Worm (Caenorhabditis elegans): ENCODE results near the gene spig-3.
"Not testable (repeated sequence)": the region's sequence is repeated elsewhere in the genome, so short reads cannot be mapped to it uniquely, and the experiment has no call there.

spig-3 gene

DNA sequence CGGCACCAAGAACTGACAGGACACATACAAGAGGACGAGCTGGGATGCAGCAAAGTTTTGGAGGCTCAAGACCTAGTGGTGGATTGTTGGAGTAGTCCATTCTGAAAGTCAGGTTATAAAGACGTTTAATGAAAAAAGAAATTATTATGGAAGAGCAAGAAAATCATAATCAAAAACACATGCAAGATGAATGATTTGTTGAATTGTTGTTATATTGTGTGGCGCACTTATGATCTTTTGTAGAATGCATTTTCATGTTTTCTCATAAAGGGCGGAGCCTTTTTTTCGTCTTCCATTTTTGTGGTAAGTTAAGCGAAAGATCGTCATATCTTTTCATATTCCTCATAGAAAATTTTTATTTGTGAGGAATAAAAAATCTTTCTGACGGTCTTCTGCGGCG lies 17.1 kb upstream of the spig-3 start, which contains the start of gene F47B8.2:
TSS of gene F47B8.2 (minus strand) at position 101 of the 400 bp plus-strand sequence.
- TF ChIP-seq gmeb-2 (tag; optimal IDR thresholded peaks at IDR 0.05) (no peak), zip-5 (tag; optimal IDR thresholded peaks at IDR 0.05) (no peak), Y22D7AL.16 (tag; optimal IDR thresholded peaks at IDR 0.05) (no peak), fax-1 (tag; optimal IDR thresholded peaks at IDR 0.05) (no peak)

DNA sequence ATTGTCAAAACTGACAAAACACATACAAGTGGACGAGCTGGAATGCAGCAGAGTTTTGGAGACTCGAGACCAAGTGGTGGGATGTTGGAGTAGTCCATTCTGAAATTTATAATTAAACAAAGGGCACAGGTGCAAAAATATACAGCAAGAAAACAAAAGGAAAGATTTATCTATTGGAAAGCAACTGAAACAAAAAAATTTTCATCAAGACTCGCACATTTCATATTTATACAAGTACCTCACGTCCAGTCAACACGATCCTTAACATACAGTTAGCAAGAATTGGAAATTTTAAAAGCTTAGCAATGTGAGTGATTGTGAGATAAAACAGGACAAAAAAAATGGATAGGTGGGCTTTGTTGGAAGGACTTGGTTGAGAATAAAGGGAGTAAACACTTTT lies 14.8 kb upstream of the spig-3 start, which contains the start of gene F47B8.1:
TSS of gene F47B8.1 (minus strand) at position 101 of the 400 bp plus-strand sequence.
- TF ChIP-seq tbx-2 (tag; optimal IDR thresholded peaks at IDR 0.05) (no peak), unc-3 (GFP tag; conservative IDR thresholded peaks at IDR 0.05) (no peak), unc-3 (tag; optimal IDR thresholded peaks at IDR 0.05) (no peak), sox-2 (GFP tag; IDR thresholded peaks at IDR 0.05) (no peak), nhr-11 (tag; optimal IDR thresholded peaks at IDR 0.05) (no peak), ceh-24 (tag; optimal IDR thresholded peaks at IDR 0.05) (no peak)

DNA sequence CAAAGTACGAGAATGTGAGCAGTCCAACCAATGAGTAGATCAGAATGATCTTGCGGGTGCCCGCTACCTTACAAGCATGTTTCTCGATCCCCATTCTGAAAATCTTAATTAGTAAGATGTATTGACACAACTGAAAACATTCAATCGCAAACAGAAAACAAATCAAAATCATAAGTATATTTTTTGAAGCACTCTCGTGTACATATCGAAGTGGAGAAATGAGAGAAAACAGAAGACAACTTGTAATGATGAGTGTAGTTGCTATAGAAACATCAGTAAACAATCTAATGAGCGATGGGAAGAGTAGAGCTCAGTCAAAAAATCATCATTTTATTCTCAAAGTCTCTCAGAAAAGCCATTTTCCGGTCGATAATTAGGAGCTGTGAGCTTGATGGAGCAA lies 13.2 kb upstream of the spig-3 start, which contains the start of gene F14D7.8:
TSS of gene F14D7.8 (minus strand) at position 101 of the 400 bp plus-strand sequence.
- TF ChIP-seq eyg-1 (tag; optimal IDR thresholded peaks at IDR 0.05) (no peak), ttx-3 (tag; optimal IDR thresholded peaks at IDR 0.05) (no peak), pat-9 (tag; optimal IDR thresholded peaks at IDR 0.05) (no peak), ahr-1 (tag; optimal IDR thresholded peaks at IDR 0.05) (no peak), dve-1 (tag; optimal IDR thresholded peaks at IDR 0.05) (no peak)

ce11 chrV:14311115-14311514 lies 11.6 kb upstream of the spig-3 start, which contains the start of gene ddn-3:
Gene ddn-3, minus strand, starts transcription at chrV:14311215.
- no peak for TF ChIP-seq ceh-9 (tag; optimal IDR thresholded peaks at IDR 0.05)
- TF ChIP-seq unc-55 (GFP tag; optimal IDR thresholded peaks at IDR 0.05) = no peak
- no peak for TF ChIP-seq pha-4 (tag; optimal IDR thresholded peaks at IDR 0.05)
- no peak for TF ChIP-seq tbx-7 (tag; optimal IDR thresholded peaks at IDR 0.05)
- no peak for TF ChIP-seq ceh-34 (tag; optimal IDR thresholded peaks at IDR 0.05)
- TF ChIP-seq che-1 (tag; optimal IDR thresholded peaks at IDR 0.05) = no peak
- no peak for TF ChIP-seq K09A11.1 (tag; optimal IDR thresholded peaks at IDR 0.05; ENCODE audit: insufficient read depth)
- no peak for TF ChIP-seq sox-4 (tag; optimal IDR thresholded peaks at IDR 0.05)
- no peak for TF ChIP-seq ceh-45 (GFP tag; IDR thresholded peaks at IDR 0.05)
- TF ChIP-seq hlh-15 (tag; optimal IDR thresholded peaks at IDR 0.05) = no peak

DNA sequence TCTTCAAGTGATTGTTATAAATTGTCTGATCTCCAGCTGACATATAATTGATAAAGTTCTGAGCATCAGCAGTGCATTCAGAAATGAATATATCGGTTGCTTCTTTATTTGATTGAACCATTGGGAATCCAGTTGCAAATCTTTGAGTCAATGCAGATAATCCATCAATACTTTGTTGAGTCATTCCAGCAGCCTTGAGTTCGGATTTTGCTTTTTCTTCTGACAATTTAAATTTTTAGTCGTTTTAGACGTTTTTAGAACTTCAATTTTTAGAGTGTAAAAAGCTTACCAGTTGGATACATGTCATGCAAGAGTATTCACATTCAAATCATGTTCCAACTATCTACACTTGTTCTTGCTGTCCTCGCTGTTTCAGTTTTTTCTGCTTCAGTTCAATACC lies 10.2 kb upstream of the spig-3 start, which contains the start of gene F14D7.14:
TSS of gene F14D7.14 (plus strand) at position 301 of the 400 bp plus-strand sequence.
- not testable (repeated sequence) for TF ChIP-seq zip-5, pha-4, nhr-232 (tag; optimal IDR thresholded peaks at IDR 0.05)

DNA sequence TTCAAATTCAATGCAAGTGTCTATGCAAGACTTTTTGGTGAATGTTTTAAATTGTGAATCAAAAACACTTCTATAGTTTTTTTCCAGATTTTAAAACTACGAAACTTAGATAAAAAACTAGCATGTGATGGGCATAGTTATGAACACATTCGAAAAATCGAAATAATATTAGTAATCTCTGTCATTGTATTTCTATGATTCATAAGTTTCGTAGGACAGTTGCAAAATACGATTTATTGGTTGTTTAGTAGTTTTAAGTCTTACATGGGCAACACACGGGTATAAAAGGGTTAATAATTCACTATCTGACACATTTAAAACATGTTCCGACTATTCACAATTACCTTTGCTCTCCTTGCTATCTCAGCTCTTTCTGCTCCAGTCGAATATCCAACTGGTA lies 8.7 kb upstream of the spig-3 start, which contains the start of gene spig-5:
TSS of gene spig-5 (plus strand) at position 301 of the 400 bp plus-strand sequence.
- TF ChIP-seq ztf-16 (tag; optimal IDR thresholded peaks at IDR 0.05); T23F11.4 (GFP tag; optimal IDR thresholded peaks at IDR 0.05); pqm-1 (tag; optimal IDR thresholded peaks at IDR 0.05): not testable (repeated sequence)

- not testable (repeated sequence) for TF ChIP-seq K09A11.1 (tag; optimal IDR thresholded peaks at IDR 0.05; ENCODE audit: insufficient read depth); pag-3 (tag; optimal IDR thresholded peaks at IDR 0.05; ENCODE audit: borderline replicate concordance); hlh-15 (tag; optimal IDR thresholded peaks at IDR 0.05)
Measured at ce11 chrV:14306771-14307170, 7.3 kb upstream of the spig-3 start, which contains the start of gene spig-4. Gene spig-4, minus strand, starts transcription at chrV:14306871.
